Fruit fly (Drosophila melanogaster): Measurements from ENCODE around the gene CG15394.

The CG15394 gene

DNA sequence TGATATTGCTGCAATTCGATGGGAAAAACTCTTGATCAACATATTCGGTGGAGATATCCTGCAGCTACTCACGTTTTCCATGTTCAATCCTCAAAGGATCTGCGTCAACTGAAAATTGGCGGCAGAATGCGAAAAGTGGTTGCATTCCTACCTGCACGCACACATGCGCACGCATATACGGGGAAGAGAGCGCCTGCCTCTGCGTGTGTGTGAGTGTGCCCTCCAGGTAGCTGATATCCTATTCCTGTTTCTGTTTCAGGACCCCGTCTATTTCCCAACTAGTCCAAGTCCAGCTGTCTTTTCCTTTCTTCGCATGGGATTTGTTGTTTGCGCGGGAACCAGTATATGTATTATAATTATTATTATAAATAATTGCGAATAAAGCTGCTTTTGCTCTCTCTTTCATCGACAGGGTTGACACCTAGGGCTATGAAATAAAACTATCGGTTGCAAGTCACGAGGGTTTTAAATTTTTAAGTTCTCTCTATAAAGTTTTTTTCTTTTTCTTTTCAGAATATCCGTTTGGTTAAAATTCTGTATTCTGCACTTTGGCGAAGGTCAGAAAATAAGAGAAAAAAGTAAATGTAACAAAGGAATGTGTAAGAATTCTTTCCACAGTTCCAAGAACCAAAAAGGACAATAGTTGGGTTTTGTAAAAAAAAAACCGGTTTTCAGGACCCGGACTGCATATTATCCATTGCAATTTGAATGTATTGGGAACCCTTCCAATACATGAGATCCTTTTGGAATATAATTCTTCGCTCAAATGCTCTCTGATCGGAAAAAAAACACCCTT, 14.9 kb upstream of the CG15394 start, which contains the start of gene insv:
Gene insv, minus strand, starts transcription at position 433 of the 796 bp plus-strand sequence.
- TF ChIP-seq CG13204 (GFP tag; optimal IDR thresholded peaks at IDR 0.05) (no peak), gl (tag; optimal IDR thresholded peaks at IDR 0.05) (no peak), Snoo (tag; optimal IDR thresholded peaks at IDR 0.05) (no peak), CG15710 (tag; optimal IDR thresholded peaks at IDR 0.05) (peak; percentile 3), fd96Ca (GFP tag; IDR thresholded peaks at IDR 0.05) (no peak), D1 (tag; optimal IDR thresholded peaks at IDR 0.05) (no peak), CG10348 (GFP tag; IDR thresholded peaks at IDR 0.05) (no peak), rn (GFP tag; IDR thresholded peaks at IDR 0.05) (no peak)

dm6 chr2L:2577361-2577737, 14.3 kb upstream of the CG15394 start, which contains the start of gene Elba2:
TSS of gene Elba2 (plus strand) at chr2L:2577687.
- TF ChIP-seq CG15710 (tag; optimal IDR thresholded peaks at IDR 0.05) (no peak), CG14655 (GFP tag; optimal IDR thresholded peaks at IDR 0.05) (no peak), D1 (tag; optimal IDR thresholded peaks at IDR 0.05) (no peak), CG13204 (GFP tag; optimal IDR thresholded peaks at IDR 0.05) (no peak), EcR (GFP tag; optimal IDR thresholded peaks at IDR 0.05) (no peak), CG8159 (tag; optimal IDR thresholded peaks at IDR 0.05) (no peak), CG10348 (GFP tag; IDR thresholded peaks at IDR 0.05) (no peak), gl (tag; optimal IDR thresholded peaks at IDR 0.05) (no peak), CG12605 (GFP tag; IDR thresholded peaks at IDR 0.05) (no peak), rn (GFP tag; IDR thresholded peaks at IDR 0.05) (no peak), Snoo (tag; optimal IDR thresholded peaks at IDR 0.05) (no peak), Ets98B (GFP tag; IDR thresholded peaks at IDR 0.05) (no peak), fd96Ca (GFP tag; IDR thresholded peaks at IDR 0.05) (no peak), CG34367 (tag; optimal IDR thresholded peaks at IDR 0.05) (no peak), CG4496 (GFP tag; IDR thresholded peaks at IDR 0.05) (no peak), CG9948 (tag; optimal IDR thresholded peaks at IDR 0.05) (no peak)

dm6 chr2L:2579669-2580351, 11.9 kb upstream of the CG15394 start, which contains the start of the genes ND-B17.2 and Arpc5:
TSS of gene ND-B17.2 (minus strand) at chr2L:2580172.
TSS of gene Arpc5 (plus strand) at chr2L:2580292.
- TF ChIP-seq CG12605 (GFP tag; IDR thresholded peaks at IDR 0.05), result no peak
- TF ChIP-seq Snoo (tag; optimal IDR thresholded peaks at IDR 0.05), result no peak
- no peak for TF ChIP-seq rn (GFP tag; IDR thresholded peaks at IDR 0.05)
- TF ChIP-seq D1 (tag; optimal IDR thresholded peaks at IDR 0.05), result no peak
- TF ChIP-seq EcR (GFP tag; optimal IDR thresholded peaks at IDR 0.05), result no peak
- TF ChIP-seq Pif1A (GFP tag; optimal IDR thresholded peaks at IDR 0.05), result no peak
- TF ChIP-seq CG4496 (GFP tag; IDR thresholded peaks at IDR 0.05), result no peak
- TF ChIP-seq gl (tag; optimal IDR thresholded peaks at IDR 0.05), result no peak
- no peak for TF ChIP-seq CG17806 (tag; optimal IDR thresholded peaks at IDR 0.05)
- TF ChIP-seq Pif1B (GFP tag; optimal IDR thresholded peaks at IDR 0.05), result no peak
- peak; percentile 19 for TF ChIP-seq CG8159 (tag; optimal IDR thresholded peaks at IDR 0.05)
- no peak for TF ChIP-seq CG32121 (GFP tag; IDR thresholded peaks at IDR 0.05)
- TF ChIP-seq Ets98B (GFP tag; IDR thresholded peaks at IDR 0.05), result no peak
- TF ChIP-seq CG15710 (tag; optimal IDR thresholded peaks at IDR 0.05), result peak; percentile 1
- TF ChIP-seq CG10348 (GFP tag; IDR thresholded peaks at IDR 0.05), result no peak

DNA sequence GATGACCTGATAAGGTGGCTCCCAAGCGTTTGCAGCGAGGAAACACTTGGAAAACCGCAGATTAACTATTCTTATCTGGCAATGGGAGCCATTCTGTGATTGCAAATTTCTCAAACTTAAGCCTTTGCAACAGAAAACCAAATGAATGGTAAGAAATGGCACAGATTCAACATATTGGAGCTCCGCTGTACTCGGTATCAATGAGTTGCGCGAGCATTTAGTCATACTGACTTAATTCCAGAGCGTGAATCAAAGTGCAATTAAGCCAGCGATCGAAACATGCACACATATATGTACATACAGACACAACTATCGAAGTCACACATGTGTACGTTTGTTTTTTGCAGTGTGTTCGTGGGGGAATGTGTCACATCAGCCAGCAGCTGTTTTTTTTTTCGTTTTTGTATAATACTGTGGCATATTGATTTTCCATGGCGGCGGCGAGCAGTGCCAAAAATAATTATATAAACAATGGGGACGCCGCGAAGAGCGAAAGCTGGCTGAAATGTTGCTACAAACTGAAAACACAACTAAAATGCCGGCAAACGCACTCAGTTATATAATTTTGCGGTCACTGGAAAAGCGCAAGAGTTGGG, 7.1 kb upstream of the CG15394 start:
- peak; percentile 46; the same call in 1 of the 3 replicates for TF ChIP-seq CG4496 (GFP tag; IDR thresholded peaks at IDR 0.05)
- TF ChIP-seq CG13204 (GFP tag; optimal IDR thresholded peaks at IDR 0.05), result no peak
- peak; percentile 14 for TF ChIP-seq CG34367 (tag; optimal IDR thresholded peaks at IDR 0.05)
- peak; percentile 23 for TF ChIP-seq CG17806 (tag; optimal IDR thresholded peaks at IDR 0.05)
- no peak for TF ChIP-seq Pif1B (GFP tag; optimal IDR thresholded peaks at IDR 0.05)
- TF ChIP-seq CG8301 (tag; optimal IDR thresholded peaks at IDR 0.05), result peak; percentile 41
- no peak for TF ChIP-seq CG14655 (GFP tag; optimal IDR thresholded peaks at IDR 0.05)
- TF ChIP-seq CG9948 (tag; optimal IDR thresholded peaks at IDR 0.05), result no peak
- TF ChIP-seq Pif1A (GFP tag; optimal IDR thresholded peaks at IDR 0.05), result no peak
- no peak for TF ChIP-seq D1 (tag; optimal IDR thresholded peaks at IDR 0.05)
- TF ChIP-seq Snoo (tag; optimal IDR thresholded peaks at IDR 0.05), result no peak
- peak; percentile 42 for TF ChIP-seq gl (tag; optimal IDR thresholded peaks at IDR 0.05)
- TF ChIP-seq CG12605 (GFP tag; IDR thresholded peaks at IDR 0.05), result peak; percentile 21; the same call in 1 of the 2 replicates
- TF ChIP-seq CG32121 (GFP tag; IDR thresholded peaks at IDR 0.05), result peak; percentile 17; the same call in 1 of the 2 replicates
- no peak for TF ChIP-seq CG10348 (GFP tag; IDR thresholded peaks at IDR 0.05)
- peak; percentile 9 for TF ChIP-seq CG8159 (tag; optimal IDR thresholded peaks at IDR 0.05)
- peak; percentile 62; the same call in 1 of the 3 replicates for TF ChIP-seq fd96Ca (GFP tag; IDR thresholded peaks at IDR 0.05)
- TF ChIP-seq rn (GFP tag; IDR thresholded peaks at IDR 0.05), result no peak
- peak; percentile 23 for TF ChIP-seq CG15710 (tag; optimal IDR thresholded peaks at IDR 0.05)
- TF ChIP-seq Ets98B (GFP tag; IDR thresholded peaks at IDR 0.05), result peak; percentile 40
- TF ChIP-seq EcR (GFP tag; optimal IDR thresholded peaks at IDR 0.05), result peak; percentile 72

- TF ChIP-seq EcR (GFP tag; optimal IDR thresholded peaks at IDR 0.05), result no peak
- 0 out of 3 replicates have a peak, but pooled peaks have one; percentile 32 for TF ChIP-seq CG4496 (GFP tag; IDR thresholded peaks at IDR 0.05)
- TF ChIP-seq Pif1A (GFP tag; optimal IDR thresholded peaks at IDR 0.05), result no peak
- TF ChIP-seq Pif1B (GFP tag; optimal IDR thresholded peaks at IDR 0.05), result no peak
These were observed 6.4 kb upstream of the CG15394 start, which contains the start of gene Drp1 for dm6 chr2L:2585285-2585684. TSS of gene Drp1 (minus strand) at chr2L:2585430.
